Fruit fly (Drosophila melanogaster): ENCODE results near the gene CG17187.

The CG17187 gene

dm6 chr3R:11231705-11232261 is at the start of gene CG17187, which contains the start of gene Dph3:
Gene CG17187, minus strand, starts transcription at chr3R:11231879.
Gene Dph3, plus strand, starts transcription at chr3R:11231912.
- TF ChIP-seq cic (GFP tag; optimal IDR thresholded peaks at IDR 0.05) (no peak), tj (GFP tag; optimal IDR thresholded peaks at IDR 0.05) (no peak), bab1 (GFP tag; optimal IDR thresholded peaks at IDR 0.05) (peak; percentile 29), CG33017 (tag; optimal IDR thresholded peaks at IDR 0.05) (no peak), Mnt (GFP tag; optimal IDR thresholded peaks at IDR 0.05) (peak; percentile 80)

- TF ChIP-seq tj (GFP tag; optimal IDR thresholded peaks at IDR 0.05) (no peak), pad (GFP tag; optimal IDR thresholded peaks at IDR 0.05) (no peak), CG7045 (GFP tag; optimal IDR thresholded peaks at IDR 0.05) (no peak), cnc (optimal IDR thresholded peaks at IDR 0.05) (no peak), Mnt (GFP tag; optimal IDR thresholded peaks at IDR 0.05) (no peak), CG12768 (GFP tag; optimal IDR thresholded peaks at IDR 0.05) (no peak), CG7101 (tag; optimal IDR thresholded peaks at IDR 0.05) (no peak), Crg-1 (GFP tag; optimal IDR thresholded peaks at IDR 0.05) (no peak), CG5204 (GFP tag; optimal IDR thresholded peaks at IDR 0.05) (no peak)
Measured at dm6 chr3R:11272667-11273066, 41.0 kb upstream of the CG17187 start.

- TF ChIP-seq tj (GFP tag; optimal IDR thresholded peaks at IDR 0.05) (no peak), Mnt (GFP tag; optimal IDR thresholded peaks at IDR 0.05) (no peak), CG7045 (GFP tag; optimal IDR thresholded peaks at IDR 0.05) (no peak), CG12768 (GFP tag; optimal IDR thresholded peaks at IDR 0.05) (no peak), bab1 (GFP tag; optimal IDR thresholded peaks at IDR 0.05) (no peak), CG33017 (tag; optimal IDR thresholded peaks at IDR 0.05) (no peak), Crg-1 (GFP tag; optimal IDR thresholded peaks at IDR 0.05) (no peak), kay (GFP tag; ENCODE audit: borderline replicate concordance) (no peak), CG11617 (GFP tag; optimal IDR thresholded peaks at IDR 0.05) (no peak), CG14711 (tag; optimal IDR thresholded peaks at IDR 0.05) (no peak), CG1620 (GFP tag; optimal IDR thresholded peaks at IDR 0.05) (no peak), pad (GFP tag; optimal IDR thresholded peaks at IDR 0.05) (no peak), ovo (GFP tag; optimal IDR thresholded peaks at IDR 0.05) (no peak), CG5204 (GFP tag; optimal IDR thresholded peaks at IDR 0.05) (no peak)
Measured at dm6 chr3R:11270574-11270973, 38.9 kb upstream of the CG17187 start.

dm6 chr3R:11269013-11269412 is 37.3 kb upstream of the CG17187 start:
- TF ChIP-seq ovo (GFP tag; optimal IDR thresholded peaks at IDR 0.05) (no peak), toe (GFP tag; optimal IDR thresholded peaks at IDR 0.05) (no peak), Clk (GFP tag; optimal IDR thresholded peaks at IDR 0.05) (no peak), cic (GFP tag; optimal IDR thresholded peaks at IDR 0.05) (no peak)

DNA sequence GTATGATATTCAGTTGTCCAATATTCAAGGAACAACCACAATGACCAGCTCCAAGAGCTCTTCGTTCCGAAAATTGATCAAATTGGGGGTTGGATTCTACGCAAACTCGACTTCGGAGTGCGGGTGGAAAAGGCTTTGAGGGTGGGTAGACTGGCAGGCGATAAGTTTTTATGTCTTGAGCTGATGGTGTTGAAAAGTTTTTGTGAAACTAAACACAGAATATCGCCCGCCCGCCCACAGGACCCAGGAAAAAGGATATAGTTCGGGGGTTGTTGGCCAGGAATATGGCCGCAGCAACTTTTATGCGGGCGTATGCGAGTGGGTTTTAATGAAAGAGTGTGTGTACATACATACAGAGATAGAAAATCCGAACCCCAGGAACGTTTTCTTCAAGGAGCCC is 31.9 kb upstream of the CG17187 start:
- TF ChIP-seq CG11617 (GFP tag; optimal IDR thresholded peaks at IDR 0.05), result no peak
- TF ChIP-seq toe (GFP tag; optimal IDR thresholded peaks at IDR 0.05), result no peak
- TF ChIP-seq CG5204 (GFP tag; optimal IDR thresholded peaks at IDR 0.05), result no peak
- TF ChIP-seq Clk (GFP tag; optimal IDR thresholded peaks at IDR 0.05), result no peak
- TF ChIP-seq ovo (GFP tag; optimal IDR thresholded peaks at IDR 0.05), result no peak
- TF ChIP-seq CG1620 (GFP tag; optimal IDR thresholded peaks at IDR 0.05), result no peak
- no peak for TF ChIP-seq bab1 (GFP tag; optimal IDR thresholded peaks at IDR 0.05)
- TF ChIP-seq Crg-1 (GFP tag; optimal IDR thresholded peaks at IDR 0.05), result no peak
- TF ChIP-seq cnc (optimal IDR thresholded peaks at IDR 0.05), result no peak
- no peak for TF ChIP-seq CG14711 (tag; optimal IDR thresholded peaks at IDR 0.05)

DNA sequence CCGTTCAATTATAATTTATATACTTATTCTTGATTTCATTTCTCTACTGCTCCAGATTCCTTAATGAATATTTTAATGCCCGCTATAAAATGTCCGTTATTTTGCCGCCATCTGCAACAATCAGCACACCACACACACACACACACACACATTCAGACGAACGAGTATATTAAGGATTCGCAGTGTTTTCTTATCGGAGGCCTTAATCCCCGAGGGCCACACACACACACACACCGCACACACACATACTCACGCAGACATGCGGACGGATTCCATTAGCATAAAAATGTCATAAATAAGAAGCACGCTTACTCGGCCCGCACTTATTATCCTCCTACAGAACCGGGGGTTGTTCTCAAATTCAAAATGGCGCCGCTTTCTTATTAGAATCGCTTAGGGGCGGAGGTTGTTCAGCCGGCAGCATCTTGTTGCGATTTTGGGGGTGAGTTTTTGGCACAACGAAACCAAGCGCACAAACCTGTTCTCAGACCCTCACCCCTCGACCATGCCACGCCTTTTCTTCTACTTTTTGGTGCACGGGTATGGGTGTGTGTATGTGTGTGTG is 29.4 kb upstream of the CG17187 start:
- TF ChIP-seq tj (GFP tag; optimal IDR thresholded peaks at IDR 0.05) (no peak), ovo (GFP tag; optimal IDR thresholded peaks at IDR 0.05) (no peak)

- no peak for TF ChIP-seq cic (GFP tag; optimal IDR thresholded peaks at IDR 0.05)
Measured at dm6 chr3R:11257537-11257936, 25.9 kb upstream of the CG17187 start.

- peak; percentile 90 for TF ChIP-seq pad (GFP tag; optimal IDR thresholded peaks at IDR 0.05)
- no peak for TF ChIP-seq CG12768 (GFP tag; optimal IDR thresholded peaks at IDR 0.05)
Measured at dm6 chr3R:11254382-11254953, 22.8 kb upstream of the CG17187 start.
